Fruit fly (Drosophila melanogaster) whole organism, embryonic: ENCODE results near the gene Rad17.

Experiments
- ATbp ChIP-seq: fragments of 200-800 bp; sonication (Bioruptor generic); optimal IDR thresholded peaks from 2 replicates; lab custom pipeline; 2017; ENCODE audit warnings: missing biosample characterization, mild to moderate bottlenecking, missing genetic modification characterization, missing genetic modification reagents
- Bdp1 ChIP-seq: fragments of 200-800 bp; sonication (Bioruptor generic); optimal IDR thresholded peaks from 3 replicates; lab custom pipeline; 2016; ENCODE audit warnings: missing biosample characterization, missing genetic modification characterization
- CG10462 ChIP-seq: fragments of 200-800 bp; sonication (Bioruptor generic); optimal IDR thresholded peaks from 2 replicates; lab custom pipeline; 2016; ENCODE audit warnings: missing biosample characterization, missing genetic modification characterization
- CG10979 ChIP-seq: fragments of 200-800 bp; sonication (Bioruptor generic); optimal IDR thresholded peaks from 2 replicates; lab custom pipeline; 2018; ENCODE audit warnings: missing biosample characterization, mild to moderate bottlenecking, missing genetic modification characterization, moderate library complexity
- CG11504 ChIP-seq: fragments of 200-800 bp; sonication (Bioruptor generic); optimal IDR thresholded peaks from 3 replicates; lab custom pipeline; 2019; ENCODE audit warnings: missing biosample characterization, mild to moderate bottlenecking, missing genetic modification characterization, moderate library complexity
- CG11723 ChIP-seq: fragments of 200-800 bp; sonication (Bioruptor generic); optimal IDR thresholded peaks from 2 replicates; lab custom pipeline; 2017; ENCODE audit warnings: missing biosample characterization, mild to moderate bottlenecking, missing genetic modification characterization
- CG1233 ChIP-seq: fragments of 200-800 bp; sonication (Bioruptor generic); optimal IDR thresholded peaks from 4 replicates; lab custom pipeline; 2018; ENCODE audit warnings: missing biosample characterization, mild to moderate bottlenecking, missing genetic modification characterization
- CG14667 ChIP-seq: fragments of 200-800 bp; sonication (Bioruptor generic); IDR thresholded peaks from 2 replicates; pipeline ENCODE4 v1.3.6; 2022; ENCODE audit warnings: missing biosample characterization, missing genetic modification characterization
- CG14710 ChIP-seq: fragments of 200-800 bp; sonication (Bioruptor generic); optimal IDR thresholded peaks from 3 replicates; lab custom pipeline; 2019; ENCODE audit warnings: missing biosample characterization, mild to moderate bottlenecking, missing genetic modification characterization, moderate library complexity
- CG15601 ChIP-seq: fragments of 200-800 bp; sonication (Bioruptor generic); optimal IDR thresholded peaks from 3 replicates; lab custom pipeline; 2019; ENCODE audit warnings: missing biosample characterization, mild to moderate bottlenecking, missing genetic modification characterization, moderate library complexity
- CG1647 ChIP-seq: fragments of 200-800 bp; sonication (Bioruptor generic); optimal IDR thresholded peaks from 3 replicates; lab custom pipeline; 2016; ENCODE audit warnings: missing biosample characterization, missing genetic modification characterization
- CG18764 ChIP-seq: fragments of 200-800 bp; sonication (Bioruptor generic); optimal IDR thresholded peaks from 3 replicates; lab custom pipeline; 2016; ENCODE audit warnings: missing biosample characterization, missing genetic modification characterization
- CG31224 ChIP-seq: fragments of 200-800 bp; sonication (Bioruptor generic); IDR thresholded peaks from 2 replicates; pipeline ENCODE4 v1.3.6; 2022; ENCODE audit warnings: missing biosample characterization, missing genetic modification characterization
- CG31388 ChIP-seq: fragments of 200-800 bp; sonication (Bioruptor generic); optimal IDR thresholded peaks from 2 replicates; lab custom pipeline; 2016; ENCODE audit warnings: missing biosample characterization, missing genetic modification characterization
- CG3838 ChIP-seq: fragments of 200-800 bp; sonication (Bioruptor generic); optimal IDR thresholded peaks from 3 replicates; lab custom pipeline; 2016; ENCODE audit warnings: missing biosample characterization, missing genetic modification characterization
- CG6254 ChIP-seq: fragments of 200-800 bp; sonication (Bioruptor generic); optimal IDR thresholded peaks from 3 replicates; lab custom pipeline; 2017; ENCODE audit warnings: mild to moderate bottlenecking, missing biosample characterization, missing genetic modification reagents, missing genetic modification characterization
- CG7556 ChIP-seq: fragments of 200-800 bp; sonication (Bioruptor generic); optimal IDR thresholded peaks from 2 replicates; lab custom pipeline; 2017; ENCODE audit warnings: missing biosample characterization, mild to moderate bottlenecking, missing genetic modification characterization
- CG7786 ChIP-seq: fragments of 200-800 bp; sonication (Bioruptor generic); optimal IDR thresholded peaks from 2 replicates; lab custom pipeline; 2016; ENCODE audit warnings: missing biosample characterization, missing genetic modification characterization
- CG7928 ChIP-seq: fragments of 200-800 bp; sonication (Bioruptor generic); optimal IDR thresholded peaks from 2 replicates; lab custom pipeline; 2017; ENCODE audit warnings: missing biosample characterization, mild to moderate bottlenecking, missing genetic modification characterization
- CG8478 ChIP-seq: fragments of >200 bp; optimal IDR thresholded peaks from 2 replicates; lab custom pipeline; 2018
- Deaf1 ChIP-seq: fragments of 200-800 bp; optimal IDR thresholded peaks from 3 replicates; lab custom pipeline; 2019; ENCODE audit warnings: missing biosample characterization, mild to moderate bottlenecking, missing genetic modification characterization, moderate library complexity
- Dp ChIP-seq: fragments of 200-800 bp; sonication (Bioruptor generic); optimal IDR thresholded peaks from 2 replicates; lab custom pipeline; 2018; ENCODE audit warnings: missing biosample characterization, mild to moderate bottlenecking, missing genetic modification characterization, moderate library complexity
- Fer2 ChIP-seq: fragments of 200-800 bp; sonication (Bioruptor generic); optimal IDR thresholded peaks from 2 replicates; lab custom pipeline; 2018; ENCODE audit warnings: missing biosample characterization, mild to moderate bottlenecking, missing genetic modification characterization, moderate library complexity
- Gug ChIP-seq: fragments of 200-800 bp; sonication (Bioruptor generic); IDR thresholded peaks from 4 replicates; pipeline ENCODE4 v1.3.6; 2022; ENCODE audit warnings: missing biosample characterization, missing genetic modification characterization
- HmgD ChIP-seq: fragments of 200-800 bp; sonication (Bioruptor generic); optimal IDR thresholded peaks from 3 replicates; lab custom pipeline; 2016; ENCODE audit warnings: missing biosample characterization, missing genetic modification characterization
- Hr3 ChIP-seq: fragments of 200-800 bp; sonication (Bioruptor generic); optimal IDR thresholded peaks from 3 replicates; lab custom pipeline; 2016; ENCODE audit warnings: missing biosample characterization, missing genetic modification characterization
- Mad ChIP-seq: fragments of 200-800 bp; sonication (Bioruptor generic); optimal IDR thresholded peaks from 2 replicates; lab custom pipeline; 2016; ENCODE audit warnings: missing biosample characterization, missing genetic modification characterization
- Mrtf ChIP-seq: fragments of 200-800 bp; sonication (Bioruptor generic); IDR thresholded peaks from 3 replicates; pipeline ENCODE4 v1.3.6; 2022; ENCODE audit warnings: missing biosample characterization, missing genetic modification characterization
- NC2β ChIP-seq: fragments of 200-800 bp; sonication (Bioruptor generic); optimal IDR thresholded peaks from 2 replicates; lab custom pipeline; 2016; ENCODE audit warnings: missing biosample characterization, missing genetic modification characterization
- Optix ChIP-seq: fragments of 200-800 bp; sonication (Bioruptor generic); IDR thresholded peaks from 3 replicates; pipeline ENCODE4 v1.3.6; 2022; ENCODE audit warnings: missing biosample characterization, missing genetic modification characterization
- PHDP ChIP-seq: fragments of 200-800 bp; sonication (Bioruptor generic); optimal IDR thresholded peaks from 3 replicates; lab custom pipeline; 2018; ENCODE audit warnings: missing biosample characterization, mild to moderate bottlenecking, missing genetic modification characterization, moderate library complexity
- amos ChIP-seq: fragments of 200-800 bp; sonication (Bioruptor generic); IDR thresholded peaks from 2 replicates; pipeline ENCODE4 v1.3.6; 2022; ENCODE audit warnings: missing biosample characterization, missing genetic modification characterization; ENCODE audit not compliant: partially characterized antibody
- ash1 ChIP-seq: fragments of 200-800 bp; sonication (Bioruptor generic); optimal IDR thresholded peaks from 2 replicates; lab custom pipeline; 2018; ENCODE audit warnings: missing biosample characterization, mild to moderate bottlenecking, missing genetic modification characterization
- bsh ChIP-seq, 2 experiments: fragments of 200-800 bp; sonication (Bioruptor generic); optimal IDR thresholded peaks; 2 replicates each; lab custom pipeline; 2017 to 2018; ENCODE audit warnings: mild to moderate bottlenecking in 2 of 2, missing biosample characterization in 2 of 2, missing genetic modification characterization in 2 of 2, moderate library complexity in 1 of 2
- chif ChIP-seq, 2 experiments: fragments of 200-800 bp; sonication (Bioruptor generic); optimal IDR thresholded peaks; 3 replicates each; lab custom pipeline; 2016; ENCODE audit warnings: missing biosample characterization in 2 of 2, missing genetic modification characterization in 2 of 2
- chm ChIP-seq: fragments of 200-800 bp; sonication (Bioruptor generic); IDR thresholded peaks from 2 replicates; pipeline ENCODE4 v1.3.6; 2022; ENCODE audit warnings: missing biosample characterization, missing genetic modification characterization
- crc ChIP-seq: fragments of 200-800 bp; sonication (Bioruptor generic); optimal IDR thresholded peaks from 2 replicates; lab custom pipeline; 2016; ENCODE audit warnings: missing biosample characterization, missing genetic modification characterization
- dimm ChIP-seq: fragments of 200-800 bp; sonication (Bioruptor generic); IDR thresholded peaks from 2 replicates; pipeline ENCODE4 v1.3.6; 2022; ENCODE audit warnings: missing biosample characterization, missing genetic modification characterization
- dpn ChIP-seq, 2 experiments: fragments of 200-800 bp; sonication (Bioruptor generic); optimal IDR thresholded peaks; 3 replicates each; lab custom pipeline; 2016; ENCODE audit warnings: missing biosample characterization in 2 of 2, missing genetic modification characterization in 2 of 2
- fd102C ChIP-seq: fragments of 200-800 bp; sonication (Bioruptor generic); optimal IDR thresholded peaks from 2 replicates; lab custom pipeline; 2018; ENCODE audit warnings: missing biosample characterization, mild to moderate bottlenecking, missing genetic modification characterization, moderate library complexity
- gce ChIP-seq: fragments of 200-800 bp; sonication (Bioruptor generic); IDR thresholded peaks from 3 replicates; pipeline ENCODE4 v1.3.6; 2022; ENCODE audit warnings: missing biosample characterization, missing genetic modification characterization
- gsb-n ChIP-seq: fragments of 200-800 bp; sonication (Bioruptor generic); optimal IDR thresholded peaks from 3 replicates; lab custom pipeline; 2018; ENCODE audit warnings: missing biosample characterization, mild to moderate bottlenecking, missing genetic modification characterization
- hth ChIP-seq: fragments of >200 bp; optimal IDR thresholded peaks from 2 replicates; lab custom pipeline; 2017; ENCODE audit warnings: inconsistent platforms
- ind ChIP-seq: fragments of 200-800 bp; sonication (Bioruptor generic); optimal IDR thresholded peaks from 3 replicates; lab custom pipeline; 2016; ENCODE audit warnings: missing biosample characterization, missing genetic modification characterization
- kni ChIP-seq: fragments of 200-800 bp; sonication (Bioruptor generic); optimal IDR thresholded peaks from 3 replicates; lab custom pipeline; 2017; ENCODE audit warnings: mild to moderate bottlenecking, missing biosample characterization, missing genetic modification reagents, missing genetic modification characterization
- pita ChIP-seq: fragments of 200-800 bp; sonication (Bioruptor generic); optimal IDR thresholded peaks from 2 replicates; lab custom pipeline; 2017; ENCODE audit warnings: missing biosample characterization, mild to moderate bottlenecking, missing genetic modification characterization
- rib ChIP-seq: fragments of 200-800 bp; sonication (Bioruptor generic); IDR thresholded peaks from 2 replicates; pipeline ENCODE4 v1.3.6; 2022; ENCODE audit warnings: missing biosample characterization, missing genetic modification characterization
- seq ChIP-seq: fragments of 200-800 bp; sonication (Bioruptor generic); IDR thresholded peaks from 2 replicates; pipeline ENCODE4 v1.3.6; 2022; ENCODE audit warnings: missing biosample characterization, missing genetic modification characterization
- shn ChIP-seq: fragments of 200-800 bp; sonication (Bioruptor generic); optimal IDR thresholded peaks from 3 replicates; lab custom pipeline; 2016; ENCODE audit warnings: missing biosample characterization, missing genetic modification characterization
- sisA ChIP-seq: fragments of 200-800 bp; sonication (Bioruptor generic); IDR thresholded peaks from 2 replicates; pipeline ENCODE4 v1.3.6; 2022; ENCODE audit warnings: missing biosample characterization, missing genetic modification characterization
- wek ChIP-seq: fragments of 200-800 bp; sonication (Bioruptor generic); optimal IDR thresholded peaks from 3 replicates; lab custom pipeline; 2018; ENCODE audit warnings: missing biosample characterization, mild to moderate bottlenecking, missing genetic modification characterization, moderate library complexity
- z ChIP-seq: fragments of 200-800 bp; sonication (Bioruptor generic); IDR thresholded peaks from 3 replicates; pipeline ENCODE4 v1.3.6; 2022; ENCODE audit warnings: missing biosample characterization, missing genetic modification characterization

Gene Rad17

dm6 chr3R:14706860-14707259, 43.9 kb upstream of the Rad17 start (continued):
- TF ChIP-seq CG14667 (GFP tag; lab: Robert Waterston, UW), result 0 out of 2 replicates have a peak, but pooled peaks have one; percentile 22
- TF ChIP-seq chif (GFP tag; optimal IDR thresholded peaks at IDR 0.05; lab: Kevin White, UChicago), result peak; percentile 43 to 46
- no peak for TF ChIP-seq z (GFP tag; lab: Robert Waterston, UW)
- TF ChIP-seq bsh (GFP tag; optimal IDR thresholded peaks at IDR 0.05; lab: Kevin White, UChicago), result peak in 1 of 2 experiments; percentile 34
- TF ChIP-seq CG7556 (GFP tag; lab: Kevin White, UChicago), result peak; percentile 37
- TF ChIP-seq shn, result peak; percentile 22
- TF ChIP-seq CG6254, result no peak
- TF ChIP-seq CG3838 (GFP tag; lab: Kevin White, UChicago), result no peak
- TF ChIP-seq CG8478 (lab: Kevin White, UChicago), result no peak
- TF ChIP-seq dimm (GFP tag; lab: Robert Waterston, UW), result no peak
- no peak for TF ChIP-seq HmgD (GFP tag; lab: Kevin White, UChicago)
- TF ChIP-seq NC2β (GFP tag; lab: Kevin White, UChicago), result no peak
- TF ChIP-seq PHDP (tag; lab: Kevin White, UChicago), result peak; percentile 63
- TF ChIP-seq dpn (GFP tag; optimal IDR thresholded peaks at IDR 0.05; lab: Kevin White, UChicago), result peak; percentile 45 to 75
- peak; percentile 71 for TF ChIP-seq ind (GFP tag; lab: Kevin White, UChicago)
- TF ChIP-seq Mad (GFP tag; lab: Kevin White, UChicago), result peak; percentile 5
- TF ChIP-seq CG31224, result peak; percentile 40; the same call in 1 of the 2 replicates
- TF ChIP-seq rib, result peak; percentile 66; the same call in 1 of the 2 replicates
- TF ChIP-seq chm, result 0 out of 2 replicates have a peak, but pooled peaks have one; percentile 17
- no peak for TF ChIP-seq ash1 (GFP tag; lab: Kevin White, UChicago)
- no peak for TF ChIP-seq gsb-n (tag; lab: Kevin White, UChicago)
- peak; percentile 25; the same call in 1 of the 2 replicates for TF ChIP-seq amos (GFP tag; lab: Robert Waterston, UW)
- peak; percentile 59; the same call in 1 of the 3 replicates for TF ChIP-seq gce (GFP tag; lab: Robert Waterston, UW)
- TF ChIP-seq CG14710, result no peak
- TF ChIP-seq hth (lab: Kevin White, UChicago), result no peak
- peak; percentile 35 for TF ChIP-seq Hr3 (GFP tag; lab: Kevin White, UChicago)
- peak; percentile 57 for TF ChIP-seq CG11504 (tag; lab: Kevin White, UChicago)
- no peak for TF ChIP-seq CG18764
- TF ChIP-seq CG1647 (GFP tag; lab: Kevin White, UChicago), result peak; percentile 41
- peak; percentile 46 for TF ChIP-seq crc (GFP tag; lab: Kevin White, UChicago)
- TF ChIP-seq Deaf1 (tag; lab: Kevin White, UChicago), result no peak
- no peak for TF ChIP-seq pita (GFP tag; lab: Kevin White, UChicago)
- no peak for TF ChIP-seq Fer2
- no peak for TF ChIP-seq CG7928 (GFP tag; lab: Kevin White, UChicago)
- no peak for TF ChIP-seq CG11723 (GFP tag; lab: Kevin White, UChicago)
- TF ChIP-seq seq (GFP tag; lab: Robert Waterston, UW), result peak; percentile 63
- TF ChIP-seq CG1233 (GFP tag; lab: Kevin White, UChicago), result no peak
- no peak for TF ChIP-seq CG31388
- TF ChIP-seq Bdp1 (GFP tag; lab: Kevin White, UChicago), result no peak
- TF ChIP-seq Gug (GFP tag; lab: Robert Waterston, UW), result peak; percentile 67; the same call in 2 of the 4 replicates
- peak; percentile 16 for TF ChIP-seq CG10979 (tag; lab: Kevin White, UChicago)
- TF ChIP-seq wek (GFP tag; lab: Kevin White, UChicago), result no peak
- TF ChIP-seq CG10462 (GFP tag; lab: Kevin White, UChicago), result no peak
- peak; percentile 41 for TF ChIP-seq kni (GFP tag; lab: Kevin White, UChicago)
- TF ChIP-seq CG15601 (tag; lab: Kevin White, UChicago), result no peak
- no peak for TF ChIP-seq ATbp
- TF ChIP-seq CG7786 (GFP tag; lab: Kevin White, UChicago), result peak; percentile 57
- TF ChIP-seq Mrtf (GFP tag; lab: Robert Waterston, UW), result peak; percentile 64; the same call in 2 of the 3 replicates
- peak; percentile 71 for TF ChIP-seq Optix (GFP tag; lab: Robert Waterston, UW)
- no peak for TF ChIP-seq fd102C (GFP tag; lab: Kevin White, UChicago)
- no peak for TF ChIP-seq Dp
- peak; percentile 72 for TF ChIP-seq sisA (GFP tag; lab: Robert Waterston, UW)
